Worm (Caenorhabditis elegans): ENCODE results near the gene C08F11.13.
"Not testable (repeated sequence)": the region's sequence is repeated elsewhere in the genome, so short reads cannot be mapped to it uniquely, and the experiment has no call there.

C08F11.13 gene

ce11 chrIV:13582909-13583308 is 26.8 kb downstream of the C08F11.13 start, which contains the start of gene sru-12:
sru-12 (plus strand) TSS chrIV:13583209.
- TF ChIP-seq ama-1 (optimal IDR thresholded peaks at IDR 0.05), result no peak

ce11 chrIV:13578953-13579352 is 30.7 kb downstream of the C08F11.13 start, which contains the start of gene sru-16:
sru-16 (plus strand) TSS chrIV:13579253.
- TF ChIP-seq ceh-45 (GFP tag; IDR thresholded peaks at IDR 0.05); pqm-1 (tag; optimal IDR thresholded peaks at IDR 0.05); ceh-22 (tag; optimal IDR thresholded peaks at IDR 0.05): not testable (repeated sequence)

- not testable (repeated sequence) for TF ChIP-seq K09A11.1 (tag; optimal IDR thresholded peaks at IDR 0.05; ENCODE audit: insufficient read depth); pat-9 (tag; optimal IDR thresholded peaks at IDR 0.05); ceh-30 (tag; optimal IDR thresholded peaks at IDR 0.05)
Observed at ce11 chrIV:13578174-13578573, 31.5 kb downstream of the C08F11.13 start, which contains the start of gene Y45F10B.8. Y45F10B.8 (minus strand) TSS chrIV:13578274.

ce11 chrIV:13575673-13576072 is 34.0 kb downstream of the C08F11.13 start:
- TF ChIP-seq nhr-11 (tag; optimal IDR thresholded peaks at IDR 0.05) (peak; percentile 16), ceh-6 (GFP tag; optimal IDR thresholded peaks at IDR 0.05) (no peak)

- no peak for TF ChIP-seq ceh-30 (tag; optimal IDR thresholded peaks at IDR 0.05)
Observed at ce11 chrIV:13574733-13575132, 35.0 kb downstream of the C08F11.13 start, which contains the start of gene srd-10. srd-10 (plus strand) TSS chrIV:13575033.

ce11 chrIV:13564284-13564683 is 45.4 kb downstream of the C08F11.13 start:
- TF ChIP-seq elt-2 (tag; optimal IDR thresholded peaks at IDR 0.05), result no peak
- TF ChIP-seq ref-2 (tag; optimal IDR thresholded peaks at IDR 0.05), result no peak
- no peak for TF ChIP-seq che-1 (tag; optimal IDR thresholded peaks at IDR 0.05)
- TF ChIP-seq unc-42 (tag; optimal IDR thresholded peaks at IDR 0.05), result peak; percentile 28
- TF ChIP-seq hlh-8 (tag; optimal IDR thresholded peaks at IDR 0.05), result no peak

- TF ChIP-seq unc-42 (tag; optimal IDR thresholded peaks at IDR 0.05) (no peak), ceh-6 (GFP tag; optimal IDR thresholded peaks at IDR 0.05) (no peak)
Observed at ce11 chrIV:13561629-13562028, 48.1 kb downstream of the C08F11.13 start, which contains the start of the genes Y45F10B.13 and qui-1. Y45F10B.13 (minus strand) TSS chrIV:13561729. qui-1 (plus strand) TSS chrIV:13561861.

- TF ChIP-seq ahr-1 (tag; optimal IDR thresholded peaks at IDR 0.05) (no peak), ttx-3 (tag; optimal IDR thresholded peaks at IDR 0.05) (no peak), dmd-4 (tag; optimal IDR thresholded peaks at IDR 0.05; ENCODE audit: borderline replicate concordance) (no peak), ceh-48 (tag; optimal IDR thresholded peaks at IDR 0.05) (no peak), eyg-1 (tag; optimal IDR thresholded peaks at IDR 0.05) (no peak), unc-3 (GFP tag; conservative IDR thresholded peaks at IDR 0.05) (no peak), unc-3 (tag; optimal IDR thresholded peaks at IDR 0.05) (no peak), pqm-1 (tag; optimal IDR thresholded peaks at IDR 0.05) (no peak)
Observed at ce11 chrIV:13559020-13559419, 50.7 kb downstream of the C08F11.13 start.
